Worm (Caenorhabditis elegans) whole organism, L4 larva: ENCODE measurements around the gene nlr-1.

Experiments used
- F26F4.8 ChIP-seq: fragments of 200-800 bp; sonication (Bioruptor generic); conservative IDR thresholded peaks from 2 replicates; pipeline ENCODE4 v1.3.6; 2022; ENCODE audit warnings: missing genetic modification characterization, missing compliant biosample characterization
- T20F7.1 ChIP-seq: fragments of 200-800 bp; sonication (Bioruptor generic); optimal IDR thresholded peaks from 2 replicates; lab custom pipeline; 2018; ENCODE audit warnings: mild to moderate bottlenecking, missing genetic modification characterization, missing compliant biosample characterization
- T26A8.4 ChIP-seq: fragments of 200-800 bp; sonication (Bioruptor generic); IDR thresholded peaks from 2 replicates; pipeline ENCODE4 v1.3.6; 2022; ENCODE audit warnings: missing genetic modification characterization, missing compliant biosample characterization
- arid-1 ChIP-seq: fragments of 200-800 bp; sonication (Bioruptor generic); conservative IDR thresholded peaks from 2 replicates; pipeline ENCODE4 v1.3.6; 2022; ENCODE audit warnings: missing genetic modification reagents, missing genetic modification characterization, missing compliant biosample characterization
- ceh-28 ChIP-seq: fragments of 150-350 bp; optimal IDR thresholded peaks from 2 replicates; lab custom pipeline; 2014; ENCODE audit warnings: missing biosample characterization, missing genetic modification reagents, missing genetic modification characterization
- ceh-32 ChIP-seq: sonication (generic microtip); optimal IDR thresholded peaks from 2 replicates; lab custom pipeline; 2016; ENCODE audit warnings: mild to moderate bottlenecking, missing genetic modification characterization, missing compliant biosample characterization; ENCODE audit not compliant: poor library complexity
- ceh-44 ChIP-seq: fragments of 200-800 bp; sonication (Bioruptor generic); IDR thresholded peaks from 2 replicates; pipeline ENCODE4 v1.3.6; 2022; ENCODE audit warnings: missing genetic modification reagents, missing genetic modification characterization, missing compliant biosample characterization
- daf-12 ChIP-seq: fragments of 150-350 bp; optimal IDR thresholded peaks from 2 replicates; lab custom pipeline; 2014; ENCODE audit warnings: missing biosample characterization, missing genetic modification reagents, missing genetic modification characterization
- daf-16 ChIP-seq, 3 experiments: sonication (generic microtip); optimal IDR thresholded peaks; 2 replicates each; lab custom pipeline; 2016 to 2017; ENCODE audit warnings: missing genetic modification characterization in 3 of 3, missing genetic modification reagents in 3 of 3, mild to moderate bottlenecking in 2 of 3, missing compliant biosample characterization in 2 of 3, missing biosample characterization in 1 of 3, moderate library complexity in 1 of 3
- dmd-6 ChIP-seq: fragments of 200-800 bp; sonication (Bioruptor generic); IDR thresholded peaks from 2 replicates; pipeline ENCODE4 v1.3.6; 2022; ENCODE audit warnings: missing genetic modification reagents, missing genetic modification characterization, missing compliant biosample characterization
- dmd-8 ChIP-seq: fragments of 200-800 bp; sonication (Bioruptor generic); IDR thresholded peaks from 2 replicates; pipeline ENCODE4 v1.3.6; 2022; ENCODE audit warnings: missing genetic modification characterization, missing compliant biosample characterization
- dmd-9 ChIP-seq: fragments of 200-800 bp; sonication (Bioruptor generic); IDR thresholded peaks from 2 replicates; pipeline ENCODE4 v1.3.6; 2022; ENCODE audit warnings: missing genetic modification reagents, missing genetic modification characterization, missing compliant biosample characterization
- dpl-1 ChIP-seq: fragments of 150-350 bp; optimal IDR thresholded peaks from 2 replicates; lab custom pipeline; 2014; ENCODE audit warnings: missing biosample characterization, missing genetic modification reagents, missing genetic modification characterization
- duxl-1 ChIP-seq: sonication (generic microtip); optimal IDR thresholded peaks from 2 replicates; lab custom pipeline; 2016; ENCODE audit warnings: mild to moderate bottlenecking, missing genetic modification characterization, moderate library complexity, missing compliant biosample characterization; ENCODE audit not compliant: poor library complexity
- dve-1 ChIP-seq: sonication (generic microtip); optimal IDR thresholded peaks from 2 replicates; lab custom pipeline; 2017; ENCODE audit warnings: antibody characterized with exemption, mild to moderate bottlenecking, missing genetic modification characterization, missing compliant biosample characterization; ENCODE audit not compliant: insufficient read depth
- egl-27 ChIP-seq: sonication (generic microtip); optimal IDR thresholded peaks from 3 replicates; lab custom pipeline; 2017; ENCODE audit warnings: missing biosample characterization, missing genetic modification reagents, missing genetic modification characterization
- hif-1 ChIP-seq, 2 experiments: sonication (generic microtip); optimal IDR thresholded peaks; 2 replicates each; lab custom pipeline; 2016 to 2017; ENCODE audit warnings: missing compliant biosample characterization in 2 of 2, missing genetic modification characterization in 2 of 2, missing genetic modification reagents in 2 of 2, missing genotype in 2 of 2, mild to moderate bottlenecking in 1 of 2
- hlh-11 ChIP-seq: fragments of 200-800 bp; sonication (Bioruptor generic); optimal IDR thresholded peaks from 2 replicates; lab custom pipeline; 2018; ENCODE audit warnings: mild to moderate bottlenecking, missing genetic modification characterization, missing compliant biosample characterization
- hlh-30 ChIP-seq: sonication (generic microtip); optimal IDR thresholded peaks from 2 replicates; lab custom pipeline; 2017; ENCODE audit warnings: antibody characterized with exemption, mild to moderate bottlenecking, missing genetic modification characterization, missing compliant biosample characterization; ENCODE audit not compliant: insufficient read depth
- hmg-1.1 ChIP-seq: fragments of 200-800 bp; sonication (Bioruptor generic); IDR thresholded peaks from 2 replicates; pipeline ENCODE4 v1.3.6; 2022; ENCODE audit warnings: missing genetic modification reagents, missing genetic modification characterization, missing compliant biosample characterization
- lin-1 ChIP-seq: fragments of 200-800 bp; sonication (Bioruptor generic); IDR thresholded peaks from 2 replicates; pipeline ENCODE4 v1.3.6; 2022; ENCODE audit warnings: missing genetic modification reagents, missing genetic modification characterization, missing compliant biosample characterization
- lin-39 ChIP-seq: fragments of 150-350 bp; optimal IDR thresholded peaks from 2 replicates; lab custom pipeline; 2014; ENCODE audit warnings: missing biosample characterization, missing genetic modification reagents, missing genetic modification characterization
- lsy-2 ChIP-seq, 2 experiments: fragments of 150-350 bp in 1 of 2; sonication (generic microtip) in 1 of 2; optimal IDR thresholded peaks; 2 replicates each; lab custom pipeline; 2014 to 2017; ENCODE audit warnings: missing biosample characterization in 2 of 2, missing genetic modification characterization in 2 of 2
- mdl-1 ChIP-seq, 2 experiments: fragments of 150-350 bp in 1 of 2; sonication (generic microtip) in 1 of 2; optimal IDR thresholded peaks; 2 replicates each; lab custom pipeline; 2014 to 2017; ENCODE audit warnings: missing biosample characterization in 2 of 2, missing genetic modification characterization in 2 of 2
- mep-1 ChIP-seq: fragments of 150-350 bp; sonication (generic microtip); optimal IDR thresholded peaks from 3 replicates; lab custom pipeline; 2014; ENCODE audit warnings: missing biosample characterization, missing genetic modification characterization
- mes-2 ChIP-seq: sonication (generic microtip); optimal IDR thresholded peaks from 2 replicates; lab custom pipeline; 2016; ENCODE audit warnings: missing genotype, mild to moderate bottlenecking, missing genetic modification characterization, missing compliant biosample characterization; ENCODE audit not compliant: poor library complexity, severe bottlenecking
- nhr-28 ChIP-seq: fragments of 150-350 bp; optimal IDR thresholded peaks from 2 replicates; lab custom pipeline; 2014; ENCODE audit warnings: missing biosample characterization, missing genetic modification characterization
- nhr-48 ChIP-seq: sonication (generic microtip); optimal IDR thresholded peaks from 2 replicates; lab custom pipeline; 2016; ENCODE audit warnings: mild to moderate bottlenecking, missing genetic modification characterization, missing compliant biosample characterization
- nhr-77 ChIP-seq: fragments of 150-350 bp; optimal IDR thresholded peaks from 2 replicates; lab custom pipeline; 2014; ENCODE audit warnings: missing biosample characterization, missing genetic modification characterization
- pha-4 ChIP-seq, 2 experiments: fragments of 150-350 bp in 1 of 2; fragments of 200-800 bp in 1 of 2; sonication (Bioruptor generic) in 1 of 2; IDR thresholded peaks in 1 of 2; optimal IDR thresholded peaks in 1 of 2; 2 replicates each; pipeline versions ENCODE4 v1.3.6 to Lab custom; 2014 to 2022; ENCODE audit warnings: missing genetic modification characterization in 2 of 2, missing genetic modification reagents in 2 of 2, missing biosample characterization in 1 of 2, missing compliant biosample characterization in 1 of 2
- pqm-1 ChIP-seq: sonication (generic microtip); optimal IDR thresholded peaks from 2 replicates; lab custom pipeline; 2017; ENCODE audit warnings: missing biosample characterization, missing genetic modification characterization
- rbr-2 ChIP-seq: sonication (generic microtip); optimal IDR thresholded peaks from 2 replicates; lab custom pipeline; 2016; ENCODE audit warnings: missing genotype, missing genetic modification characterization, missing compliant biosample characterization
- set-16 ChIP-seq: fragments of 200-800 bp; sonication (Bioruptor generic); IDR thresholded peaks from 2 replicates; pipeline ENCODE4 v1.3.6; 2022; ENCODE audit warnings: missing genetic modification reagents, missing genetic modification characterization, missing compliant biosample characterization
- snpc-4 ChIP-seq: fragments of 150-350 bp; optimal IDR thresholded peaks from 2 replicates; lab custom pipeline; 2014; ENCODE audit warnings: missing biosample characterization, missing genetic modification characterization
- spr-3 ChIP-seq: fragments of 200-800 bp; sonication (Bioruptor generic); optimal IDR thresholded peaks from 2 replicates; lab custom pipeline; 2018; ENCODE audit warnings: mild to moderate bottlenecking, missing genetic modification characterization, missing compliant biosample characterization
- tra-1 ChIP-seq: fragments of 200-800 bp; sonication (Bioruptor generic); IDR thresholded peaks from 2 replicates; pipeline ENCODE4 v1.3.6; 2022; ENCODE audit warnings: missing genetic modification reagents, missing genetic modification characterization, missing compliant biosample characterization
- unc-39 ChIP-seq: sonication (generic microtip); optimal IDR thresholded peaks from 2 replicates; lab custom pipeline; 2017; ENCODE audit warnings: missing biosample characterization, missing genetic modification characterization
- unc-62 ChIP-seq, 3 experiments: fragments of 150-350 bp in 1 of 3; sonication (generic microtip); optimal IDR thresholded peaks in 2 of 3; peaks in 1 of 3; 1 replicate in 1 of 3; 2 replicates in 2 of 3; lab custom pipeline; 2014 to 2017; ENCODE audit warnings: missing biosample characterization in 3 of 3, missing genetic modification characterization in 3 of 3, missing genetic modification reagents in 3 of 3, missing genotype in 1 of 3

nlr-1 gene

ce11 chrIV:12199538-12200158 is 21.5 kb upstream of the nlr-1 start (continued):
- no peak for TF ChIP-seq dmd-9 (GFP tag; lab: Robert Waterston, UW)
- no peak for TF ChIP-seq T26A8.4 (GFP tag; lab: Robert Waterston, UW)
- peak in 1 of 2 experiments; percentile 3 for TF ChIP-seq lsy-2 (tag; optimal IDR thresholded peaks at IDR 0.05; lab: Kevin White, UChicago)
- no peak for TF ChIP-seq ceh-44 (GFP tag; lab: Robert Waterston, UW)
- TF ChIP-seq spr-3, result no peak
- no peak for TF ChIP-seq arid-1 (GFP tag; lab: Robert Waterston, UW)
- TF ChIP-seq nhr-77 (tag; lab: Kevin White, UChicago), result peak; percentile 19
- peak in 1 of 2 experiments; percentile 51 for TF ChIP-seq hif-1 (tag; optimal IDR thresholded peaks at IDR 0.05; lab: Kevin White, UChicago)
- TF ChIP-seq dve-1, result peak; percentile 92
- TF ChIP-seq lin-39 (tag; lab: Kevin White, UChicago), result no peak
- no peak for TF ChIP-seq unc-39 (tag; lab: Kevin White, UChicago)
- TF ChIP-seq ceh-28 (tag; lab: Kevin White, UChicago), result no peak
- TF ChIP-seq ceh-32 (tag; lab: Kevin White, UChicago), result no peak
- no peak for TF ChIP-seq dmd-8 (GFP tag; lab: Robert Waterston, UW)
- TF ChIP-seq set-16 (GFP tag; lab: Robert Waterston, UW), result no peak
- TF ChIP-seq daf-12 (tag; lab: Kevin White, UChicago), result no peak
- TF ChIP-seq rbr-2 (tag; lab: Kevin White, UChicago), result no peak
- no peak for TF ChIP-seq dpl-1 (GFP tag; lab: Kevin White, UChicago)
- peak in 1 of 2 experiments; percentile 1 for TF ChIP-seq daf-16 (GFP tag; optimal IDR thresholded peaks at IDR 0.05; lab: Kevin White, UChicago)
- peak; percentile 45 for TF ChIP-seq daf-16 (tag; optimal IDR thresholded peaks at IDR 0.05; lab: Kevin White, UChicago)
- TF ChIP-seq snpc-4 (tag; lab: Kevin White, UChicago), result no peak
- TF ChIP-seq hmg-1.1 (GFP tag; lab: Robert Waterston, UW), result no peak

- TF ChIP-seq pha-4 (GFP tag; IDR thresholded peaks at IDR 0.05; lab: Robert Waterston, UW) (no peak), pha-4 (tag; optimal IDR thresholded peaks at IDR 0.05; lab: Kevin White, UChicago) (peak; percentile 10), dmd-6 (GFP tag; lab: Robert Waterston, UW) (peak; percentile 16; the same call in 1 of the 2 replicates), dve-1 (peak; percentile 4), set-16 (GFP tag; lab: Robert Waterston, UW) (no peak), lsy-2 (tag; optimal IDR thresholded peaks at IDR 0.05; lab: Kevin White, UChicago) (no peak), egl-27 (tag; lab: Kevin White, UChicago) (no peak)
Measured at ce11 chrIV:12198816-12199215, 20.7 kb upstream of the nlr-1 start.

ce11 chrIV:12197679-12198078 is 19.5 kb upstream of the nlr-1 start:
- peak in 1 of 2 experiments; percentile 33 for TF ChIP-seq daf-16 (GFP tag; optimal IDR thresholded peaks at IDR 0.05; lab: Kevin White, UChicago)
- TF ChIP-seq daf-16 (tag; optimal IDR thresholded peaks at IDR 0.05; lab: Kevin White, UChicago), result peak; percentile 78
- peak in 1 of 2 experiments; percentile 28 for TF ChIP-seq mdl-1 (tag; optimal IDR thresholded peaks at IDR 0.05; lab: Kevin White, UChicago)
- peak; percentile 80 for TF ChIP-seq hlh-11 (tag; lab: Kevin White, UChicago)
- 0 out of 2 replicates have a peak, but pooled peaks have one; percentile 32 for TF ChIP-seq lin-1 (GFP tag; lab: Robert Waterston, UW)
- peak; percentile 68 for TF ChIP-seq pqm-1
- peak; percentile 19 for TF ChIP-seq mep-1
- peak; percentile 57 for TF ChIP-seq nhr-28 (tag; lab: Kevin White, UChicago)
- TF ChIP-seq duxl-1, result no peak
- no peak for TF ChIP-seq F26F4.8
- TF ChIP-seq nhr-77 (tag; lab: Kevin White, UChicago), result peak; percentile 25
- peak; percentile 18 for TF ChIP-seq mes-2 (tag; lab: Kevin White, UChicago)
- TF ChIP-seq hlh-30, result peak; percentile 25
- TF ChIP-seq dve-1, result peak; percentile 66
- peak; percentile 26 for TF ChIP-seq T20F7.1 (GFP tag; lab: Kevin White, UChicago)
- peak; percentile 1 to 45 for TF ChIP-seq unc-62 (GFP tag; optimal IDR thresholded peaks at IDR 0.05 in 1 of 2; lab: Kevin White, UChicago)
- no peak for TF ChIP-seq unc-62 (tag; optimal IDR thresholded peaks at IDR 0.05; lab: Kevin White, UChicago)
- TF ChIP-seq tra-1 (GFP tag; lab: Robert Waterston, UW), result no peak
- peak; percentile 75 for TF ChIP-seq dmd-6 (GFP tag; lab: Robert Waterston, UW)
- no peak for TF ChIP-seq daf-12 (tag; lab: Kevin White, UChicago)
- peak in 1 of 2 experiments; percentile 13 for TF ChIP-seq hif-1 (tag; optimal IDR thresholded peaks at IDR 0.05; lab: Kevin White, UChicago)
- TF ChIP-seq nhr-48 (tag; lab: Kevin White, UChicago), result peak; percentile 2
- TF ChIP-seq, all 104 proteins: peak for 16
